Fruit fly (Drosophila melanogaster): ENCODE results near the gene CG32022.

The CG32022 gene

dm6 chr3L:8690630-8691029 is 30.4 kb downstream of the CG32022 start (continued):
- TF ChIP-seq Pdp1 (GFP tag; optimal IDR thresholded peaks at IDR 0.05), result peak in 1 of 2 experiments; percentile 55
- 0 out of 2 replicates have a peak, but pooled peaks have one; percentile 16 for TF ChIP-seq NFAT (GFP tag; IDR thresholded peaks at IDR 0.05)
- TF ChIP-seq sob (GFP tag; IDR thresholded peaks at IDR 0.05), result 0 out of 2 replicates have a peak, but pooled peaks have one; percentile 15
- TF ChIP-seq CG8290 (GFP tag; optimal IDR thresholded peaks at IDR 0.05), result no peak
- TF ChIP-seq CG8290 (tag; optimal IDR thresholded peaks at IDR 0.05), result peak in 1 of 2 experiments; percentile 23
- peak; percentile 9 for TF ChIP-seq CG12769 (tag; optimal IDR thresholded peaks at IDR 0.05)
- 0 out of 3 replicates have a peak, but pooled peaks have one; percentile 22 for TF ChIP-seq Dbx (GFP tag; IDR thresholded peaks at IDR 0.05)
- no peak for TF ChIP-seq Eip74EF (GFP tag; optimal IDR thresholded peaks at IDR 0.05)
- TF ChIP-seq pan (optimal IDR thresholded peaks at IDR 0.05), result no peak
- no peak for TF ChIP-seq pan (GFP tag; optimal IDR thresholded peaks at IDR 0.05 in 1 of 2, IDR thresholded peaks at IDR 0.05 in 1 of 2)
- TF ChIP-seq Drgx (GFP tag; IDR thresholded peaks at IDR 0.05), result no peak
- TF ChIP-seq CG34224 (GFP tag; IDR thresholded peaks at IDR 0.05; ENCODE audit: partially characterized antibody), result no peak
- TF ChIP-seq dati (GFP tag; IDR thresholded peaks at IDR 0.05), result no peak
- TF ChIP-seq zen (tag; optimal IDR thresholded peaks at IDR 0.05), result no peak
- TF ChIP-seq tx (GFP tag; optimal IDR thresholded peaks at IDR 0.05), result no peak
- TF ChIP-seq trem (tag; optimal IDR thresholded peaks at IDR 0.05), result no peak

dm6 chr3L:8689675-8690074 is 31.4 kb downstream of the CG32022 start:
- TF ChIP-seq CG12071 (GFP tag; optimal IDR thresholded peaks at IDR 0.05) (peak; percentile 81), CG32532 (GFP tag; IDR thresholded peaks at IDR 0.05) (peak; percentile 25; the same call in 1 of the 2 replicates), Adf1 (GFP tag; IDR thresholded peaks at IDR 0.05) (peak; percentile 12; the same call in 1 of the 2 replicates), Vsx1 (GFP tag; optimal IDR thresholded peaks at IDR 0.05) (peak; percentile 80), zen (tag; optimal IDR thresholded peaks at IDR 0.05) (no peak), CG9932 (GFP tag; IDR thresholded peaks at IDR 0.05) (peak; percentile 47), schlank (tag; optimal IDR thresholded peaks at IDR 0.05) (peak; percentile 55), Rfx (GFP tag; IDR thresholded peaks at IDR 0.05) (peak; percentile 66), TFAM (GFP tag; optimal IDR thresholded peaks at IDR 0.05) (no peak), Hr78 (GFP tag; optimal IDR thresholded peaks at IDR 0.05) (no peak), kni (GFP tag; optimal IDR thresholded peaks at IDR 0.05) (no peak), sob (GFP tag; IDR thresholded peaks at IDR 0.05) (peak; percentile 71; the same call in 1 of the 2 replicates), CG12236 (GFP tag; optimal IDR thresholded peaks at IDR 0.05) (no peak), Lhr (GFP tag; optimal IDR thresholded peaks at IDR 0.05) (no peak), C15 (GFP tag; IDR thresholded peaks at IDR 0.05) (peak; percentile 58; the same call in 1 of the 3 replicates), grau (tag; optimal IDR thresholded peaks at IDR 0.05) (peak; percentile 73), vvl (GFP tag; IDR thresholded peaks at IDR 0.05) (0 out of 2 replicates have a peak, but pooled peaks have one; percentile 25), CG13624 (GFP tag; optimal IDR thresholded peaks at IDR 0.05) (no peak), knrl (GFP tag; IDR thresholded peaks at IDR 0.05; ENCODE audit: partially characterized antibody) (no peak), Lim3 (GFP tag; IDR thresholded peaks at IDR 0.05) (no peak), CG18599 (GFP tag; optimal IDR thresholded peaks at IDR 0.05) (peak; percentile 81), sens (GFP tag) (peak; percentile 74), prd (optimal IDR thresholded peaks at IDR 0.05) (no peak), prd (GFP tag; IDR thresholded peaks at IDR 0.05) (no peak), wek (GFP tag; optimal IDR thresholded peaks at IDR 0.05) (peak; percentile 5), CG15514 (GFP tag; optimal IDR thresholded peaks at IDR 0.05) (peak; percentile 80), Dek (tag; optimal IDR thresholded peaks at IDR 0.05) (peak; percentile 2), ssp (GFP tag; IDR thresholded peaks at IDR 0.05) (no peak), nom (GFP tag; optimal IDR thresholded peaks at IDR 0.05) (no peak), CG2889 (GFP tag; IDR thresholded peaks at IDR 0.05) (no peak), NfI (GFP tag; optimal IDR thresholded peaks at IDR 0.05) (peak; percentile 27), CG14014 (GFP tag; IDR thresholded peaks at IDR 0.05) (peak; percentile 58; the same call in 1 of the 2 replicates), CG4328 (GFP tag; optimal IDR thresholded peaks at IDR 0.05) (peak; percentile 35), CG12769 (tag; optimal IDR thresholded peaks at IDR 0.05) (peak; percentile 87), crc (GFP tag; optimal IDR thresholded peaks at IDR 0.05) (peak; percentile 2), CG10209 (GFP tag; optimal IDR thresholded peaks at IDR 0.05) (peak; percentile 45)
